Worm (Caenorhabditis elegans): ENCODE data around the gene F20D12.12.
"Not testable (repeated sequence)": the region's sequence is repeated elsewhere in the genome, so short reads cannot be mapped to it uniquely, and the experiment has no call there.

ce11 chrIV:7948290-7948689, 1.1 kb downstream of the F20D12.12 start, which contains the start of gene mcm-3AP:
- not testable (repeated sequence) for TF ChIP-seq peb-1, ztf-11 (tag; optimal IDR thresholded peaks at IDR 0.05)
